In the genomic region with DNA sequence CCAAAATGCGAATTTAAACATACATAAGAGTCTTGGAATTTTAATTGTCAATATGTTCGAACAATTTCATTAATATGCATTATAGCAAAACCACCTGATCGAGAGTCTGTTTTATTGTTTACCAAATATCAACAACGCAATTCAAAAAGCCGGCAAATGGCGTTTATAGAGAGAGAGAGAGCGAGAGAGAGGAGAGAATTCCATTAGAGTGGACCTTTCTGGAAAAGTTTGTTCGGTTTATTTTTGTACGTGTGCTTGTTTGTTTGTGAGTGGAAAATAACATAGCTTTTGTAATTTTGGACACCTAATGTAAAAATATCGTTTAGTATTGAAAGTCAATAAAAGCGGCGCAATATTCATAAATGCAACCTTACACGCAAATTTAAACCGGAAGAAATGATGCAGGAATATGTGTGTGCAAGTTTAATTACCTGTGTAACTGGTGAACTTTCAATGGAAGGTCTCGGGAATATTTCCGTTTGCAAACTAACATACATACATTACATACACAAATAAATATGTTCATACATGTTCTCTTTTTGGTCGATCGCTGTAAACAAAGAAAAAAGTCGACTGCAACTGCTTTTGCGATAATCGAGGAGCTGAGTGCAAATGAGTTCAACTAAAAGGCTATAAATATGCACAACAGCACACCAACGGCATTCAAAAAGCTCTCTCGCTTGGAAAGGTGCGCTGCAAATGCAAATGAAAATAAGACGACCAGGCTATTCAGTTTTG, we compare ENCODE assay signal across 1 fruit fly cellular context.
TF ChIP-seq lines count a peak whose summit lies in the region.

A gene (minus strand): TSS at position 588 of the 738 bp plus-strand sequence.

TF ChIP-seq in whole organism, embryonic, 481 proteins besides CTCF, POLR2A, EP300 and RAD21 (continued from another document):
- TF ChIP-seq CG16813 (GFP tag; IDR thresholded peaks at IDR 0.05; lab: Robert Waterston, UW; ENCODE audit: partially characterized antibody) (no peak), CG15479 (GFP tag; optimal IDR thresholded peaks at IDR 0.05; lab: Kevin White, UChicago) (no peak), CG3407 (GFP tag; optimal IDR thresholded peaks at IDR 0.05; lab: Kevin White, UChicago) (peak; percentile 93), Ssrp (tag; optimal IDR thresholded peaks at IDR 0.05; lab: Kevin White, UChicago) (no peak), twi (tag; optimal IDR thresholded peaks at IDR 0.05; lab: Kevin White, UChicago) (peak; percentile 33), ems (GFP tag; optimal IDR thresholded peaks at IDR 0.05; lab: Kevin White, UChicago) (peak; percentile 73), CG30020 (tag; optimal IDR thresholded peaks at IDR 0.05; lab: Kevin White, UChicago) (peak; percentile 24), CG14667 (GFP tag; IDR thresholded peaks at IDR 0.05; lab: Robert Waterston, UW) (no peak), CG10366 (GFP tag; IDR thresholded peaks at IDR 0.05; lab: Robert Waterston, UW) (0 out of 2 replicates have a peak, but pooled peaks have one; percentile 14), CG7556 (GFP tag; optimal IDR thresholded peaks at IDR 0.05; lab: Kevin White, UChicago) (peak; percentile 91), tna (GFP tag; IDR thresholded peaks at IDR 0.05; lab: Robert Waterston, UW; ENCODE audit: partially characterized antibody) (no peak), Med (GFP tag; lab: Kevin White, UChicago) (peak; percentile 96), ERR (GFP tag; optimal IDR thresholded peaks at IDR 0.05; lab: Kevin White, UChicago) (peak; percentile 74), bigmax (GFP tag; optimal IDR thresholded peaks at IDR 0.05; lab: Kevin White, UChicago) (peak; percentile 52), Atf6 (GFP tag; IDR thresholded peaks at IDR 0.05; lab: Robert Waterston, UW) (peak; percentile 72), HLHmδ (GFP tag; optimal IDR thresholded peaks at IDR 0.05; lab: Kevin White, UChicago) (peak; percentile 71), CG32532 (GFP tag; IDR thresholded peaks at IDR 0.05; lab: Robert Waterston, UW) (peak; percentile 38; the same call in 1 of the 2 replicates), HLH54F (GFP tag; optimal IDR thresholded peaks at IDR 0.05; lab: Kevin White, UChicago) (peak; percentile 61), abd-A (tag; optimal IDR thresholded peaks at IDR 0.05; lab: Kevin White, UChicago) (peak; percentile 89), CG14965 (GFP tag; optimal IDR thresholded peaks at IDR 0.05; lab: Kevin White, UChicago; ENCODE audit: borderline replicate concordance) (peak; percentile 78)
